Fruit fly (Drosophila melanogaster) whole organism, adult: ENCODE measurements around the gene CG2200.

Source experiments
- CG11617 ChIP-seq: fragments of 200-800 bp; sonication (Bioruptor generic); optimal IDR thresholded peaks from 2 replicates; lab custom pipeline; 2017; ENCODE audit warnings: mild to moderate bottlenecking, missing biosample characterization, missing genetic modification reagents, missing genetic modification characterization
- CG12768 ChIP-seq: fragments of 200-800 bp; sonication (Bioruptor generic); optimal IDR thresholded peaks from 2 replicates; lab custom pipeline; 2017; ENCODE audit warnings: missing biosample characterization, missing genetic modification characterization, mild to moderate bottlenecking, moderate library complexity, missing genetic modification reagents
- CG14711 ChIP-seq: fragments of 200-800 bp; sonication (Bioruptor generic); optimal IDR thresholded peaks from 2 replicates; lab custom pipeline; 2018; ENCODE audit warnings: missing biosample characterization, mild to moderate bottlenecking, missing genetic modification characterization, moderate library complexity
- CG1620 ChIP-seq: fragments of 200-800 bp; sonication (Bioruptor generic); optimal IDR thresholded peaks from 2 replicates; lab custom pipeline; 2016; ENCODE audit warnings: missing biosample characterization, missing genetic modification characterization
- CG33017 ChIP-seq: fragments of 200-800 bp; sonication (Bioruptor generic); optimal IDR thresholded peaks from 2 replicates; lab custom pipeline; 2018; ENCODE audit warnings: missing biosample characterization, mild to moderate bottlenecking, missing genetic modification characterization, moderate library complexity
- CG5204 ChIP-seq: fragments of 200-800 bp; sonication (Bioruptor generic); optimal IDR thresholded peaks from 2 replicates; lab custom pipeline; 2016; ENCODE audit warnings: missing biosample characterization, missing genetic modification characterization
- CG7045 ChIP-seq: fragments of 200-800 bp; sonication (Bioruptor generic); optimal IDR thresholded peaks from 2 replicates; lab custom pipeline; 2017; ENCODE audit warnings: missing biosample characterization, mild to moderate bottlenecking, missing genetic modification characterization
- CG7101 ChIP-seq: fragments of 200-800 bp; sonication (Bioruptor generic); optimal IDR thresholded peaks from 2 replicates; lab custom pipeline; 2018; ENCODE audit warnings: missing biosample characterization, mild to moderate bottlenecking, missing genetic modification characterization, moderate library complexity
- Clk ChIP-seq: fragments of 200-800 bp; sonication (Bioruptor generic); optimal IDR thresholded peaks from 2 replicates; lab custom pipeline; 2017; ENCODE audit warnings: missing biosample characterization, missing genetic modification characterization
- Crg-1 ChIP-seq: fragments of 200-800 bp; sonication (Bioruptor generic); optimal IDR thresholded peaks from 2 replicates; lab custom pipeline; 2016; ENCODE audit warnings: missing biosample characterization, missing genetic modification characterization
- Hr96 ChIP-seq: fragments of 200-800 bp; sonication (Bioruptor generic); optimal IDR thresholded peaks from 2 replicates; lab custom pipeline; 2016; ENCODE audit warnings: missing biosample characterization, missing genetic modification characterization
- Mnt ChIP-seq: fragments of 200-800 bp; sonication (Bioruptor generic); optimal IDR thresholded peaks from 2 replicates; lab custom pipeline; 2016; ENCODE audit warnings: missing biosample characterization, mild to moderate bottlenecking, missing genetic modification characterization
- bab1 ChIP-seq: fragments of 200-800 bp; sonication (Bioruptor generic); optimal IDR thresholded peaks from 3 replicates; lab custom pipeline; 2019; ENCODE audit warnings: missing biosample characterization, mild to moderate bottlenecking, missing genetic modification characterization, moderate library complexity
- cic ChIP-seq: fragments of 200-800 bp; sonication (Bioruptor generic); optimal IDR thresholded peaks from 2 replicates; lab custom pipeline; 2017; ENCODE audit warnings: missing biosample characterization, mild to moderate bottlenecking, missing genetic modification characterization, moderate library complexity
- cnc ChIP-seq, 2 experiments: fragments of >200 bp; optimal IDR thresholded peaks; 2 replicates each; lab custom pipeline; 2017
- kay ChIP-seq: fragments of 200-800 bp; sonication (Bioruptor generic); peaks from one replicate; lab custom pipeline; 2016; ENCODE audit warnings: missing biosample characterization, missing genetic modification characterization, borderline replicate concordance
- ovo ChIP-seq: fragments of 200-800 bp; sonication (Bioruptor generic); optimal IDR thresholded peaks from 2 replicates; lab custom pipeline; 2016; ENCODE audit warnings: missing biosample characterization, missing genetic modification characterization
- pad ChIP-seq: fragments of 200-800 bp; sonication (Bioruptor generic); optimal IDR thresholded peaks from 3 replicates; lab custom pipeline; 2017; ENCODE audit warnings: missing biosample characterization, missing genetic modification characterization, mild to moderate bottlenecking, moderate library complexity, missing genetic modification reagents
- tj ChIP-seq: fragments of 200-800 bp; sonication (Bioruptor generic); optimal IDR thresholded peaks from 3 replicates; lab custom pipeline; 2017; ENCODE audit warnings: missing biosample characterization, mild to moderate bottlenecking, missing genetic modification characterization, moderate library complexity
- toe ChIP-seq: fragments of 200-800 bp; sonication (Bioruptor generic); optimal IDR thresholded peaks from 2 replicates; lab custom pipeline; 2016; ENCODE audit warnings: missing biosample characterization, missing genetic modification characterization

The CG2200 gene

dm6 chrX:13094085-13094764 is at the start of gene CG2200:
TSS of gene CG2200 (plus strand) at chrX:13094299.
- TF ChIP-seq pad (GFP tag; lab: Kevin White, UChicago) (peak; percentile 58), bab1 (GFP tag; lab: Kevin White, UChicago) (peak; percentile 85), tj (GFP tag; lab: Kevin White, UChicago) (peak; percentile 55), Mnt (GFP tag; lab: Kevin White, UChicago) (peak; percentile 81), kay (GFP tag; lab: Kevin White, UChicago) (no peak), CG1620 (GFP tag; lab: Kevin White, UChicago) (peak; percentile 52), CG5204 (peak; percentile 54), cnc (optimal IDR thresholded peaks at IDR 0.05; lab: Kevin White, UChicago) (no peak), CG12768 (peak; percentile 51), toe (peak; percentile 48), CG14711 (tag; lab: Kevin White, UChicago) (peak; percentile 77), Crg-1 (GFP tag; lab: Kevin White, UChicago) (peak; percentile 84), Hr96 (peak; percentile 81), CG33017 (tag; lab: Kevin White, UChicago) (peak; percentile 23), CG11617 (GFP tag; lab: Kevin White, UChicago) (peak; percentile 83), CG7101 (tag; lab: Kevin White, UChicago) (peak; percentile 83), ovo (peak; percentile 25), Clk (peak; percentile 15), cic (GFP tag; lab: Kevin White, UChicago) (peak; percentile 42), CG7045 (GFP tag; lab: Kevin White, UChicago) (peak; percentile 13)

DNA sequence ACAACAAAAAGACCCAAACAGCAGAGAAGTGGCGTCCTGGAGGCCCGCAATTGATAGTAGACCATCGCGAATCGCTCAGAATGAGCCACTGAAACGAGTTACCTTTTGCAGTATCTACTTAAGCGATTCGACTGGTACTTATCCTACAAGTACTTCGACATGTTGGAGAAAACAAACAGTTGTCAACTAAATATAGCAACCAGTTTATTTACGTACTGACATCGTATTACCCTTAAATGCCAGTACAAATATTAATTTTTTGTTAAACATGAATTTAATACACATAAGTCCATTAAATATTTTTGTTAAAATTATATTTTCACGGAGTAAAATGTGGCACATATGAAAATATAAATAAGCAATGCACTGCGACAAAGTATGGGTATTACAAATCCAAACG is 38.9 kb upstream of the CG2200 start, which contains the start of gene CG12715:
CG12715 (minus strand) TSS at position 101 of the 400 bp plus-strand sequence.
- TF ChIP-seq Crg-1 (GFP tag; lab: Kevin White, UChicago) (no peak), Mnt (GFP tag; lab: Kevin White, UChicago) (no peak), CG11617 (GFP tag; lab: Kevin White, UChicago) (no peak), CG7045 (GFP tag; lab: Kevin White, UChicago) (no peak), CG12768 (no peak), ovo (no peak), cnc (optimal IDR thresholded peaks at IDR 0.05; lab: Kevin White, UChicago) (no peak), tj (GFP tag; lab: Kevin White, UChicago) (no peak), bab1 (GFP tag; lab: Kevin White, UChicago) (no peak), toe (no peak), CG14711 (tag; lab: Kevin White, UChicago) (no peak), CG33017 (tag; lab: Kevin White, UChicago) (no peak), pad (GFP tag; lab: Kevin White, UChicago) (no peak), CG7101 (tag; lab: Kevin White, UChicago) (no peak), CG1620 (GFP tag; lab: Kevin White, UChicago) (no peak), kay (GFP tag; lab: Kevin White, UChicago) (no peak), cic (GFP tag; lab: Kevin White, UChicago) (no peak), CG5204 (no peak)

- TF ChIP-seq cic (GFP tag; lab: Kevin White, UChicago) (peak; percentile 40), bab1 (GFP tag; lab: Kevin White, UChicago) (peak; percentile 43), Hr96 (no peak), pad (GFP tag; lab: Kevin White, UChicago) (peak; percentile 0), tj (GFP tag; lab: Kevin White, UChicago) (peak; percentile 11)
These were observed 6.7 kb upstream of the CG2200 start for dm6 chrX:13087333-13087828.

DNA sequence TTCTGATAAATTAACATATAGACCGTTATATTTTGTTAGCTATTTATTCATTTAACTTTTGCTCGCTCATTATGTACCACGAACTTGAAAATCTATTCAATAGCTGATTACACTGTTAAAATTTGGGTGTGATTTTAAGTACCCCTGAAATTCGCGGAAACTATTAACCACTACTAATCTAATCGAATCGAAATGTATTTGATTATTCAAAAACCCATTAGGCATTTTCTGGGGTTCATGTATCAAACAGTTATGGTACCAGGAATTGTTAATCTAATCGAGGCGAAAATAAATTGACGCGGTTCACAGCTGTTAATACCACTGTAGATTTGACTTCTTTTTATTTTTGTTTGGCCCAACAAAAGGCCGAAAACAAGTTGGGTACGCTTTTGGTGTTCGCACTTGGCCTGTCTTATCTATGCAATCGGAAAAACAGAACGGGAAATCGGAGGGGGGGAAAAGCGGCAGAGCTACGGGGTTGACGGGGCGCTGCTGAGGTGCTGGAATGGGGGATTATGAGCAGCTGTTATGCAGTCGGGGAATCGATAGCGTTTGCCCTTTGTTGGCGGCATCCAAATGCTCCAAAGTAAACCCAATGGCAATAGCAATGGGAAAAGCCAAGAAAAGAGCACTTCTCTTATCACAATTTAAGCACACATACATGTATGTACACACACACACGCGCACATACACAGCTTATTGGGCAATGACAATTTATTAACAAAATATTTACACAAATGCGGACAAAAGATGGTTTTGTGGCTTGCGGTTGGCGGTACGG is 5.9 kb upstream of the CG2200 start:
- TF ChIP-seq cic (GFP tag; lab: Kevin White, UChicago) (peak; percentile 36), CG33017 (tag; lab: Kevin White, UChicago) (no peak), Mnt (GFP tag; lab: Kevin White, UChicago) (peak; percentile 3), ovo (peak; percentile 10), CG5204 (peak; percentile 3), bab1 (GFP tag; lab: Kevin White, UChicago) (no peak)

dm6 chrX:13089375-13089774 is 4.7 kb upstream of the CG2200 start:
- TF ChIP-seq CG12768 (no peak), ovo (peak; percentile 18)

DNA sequence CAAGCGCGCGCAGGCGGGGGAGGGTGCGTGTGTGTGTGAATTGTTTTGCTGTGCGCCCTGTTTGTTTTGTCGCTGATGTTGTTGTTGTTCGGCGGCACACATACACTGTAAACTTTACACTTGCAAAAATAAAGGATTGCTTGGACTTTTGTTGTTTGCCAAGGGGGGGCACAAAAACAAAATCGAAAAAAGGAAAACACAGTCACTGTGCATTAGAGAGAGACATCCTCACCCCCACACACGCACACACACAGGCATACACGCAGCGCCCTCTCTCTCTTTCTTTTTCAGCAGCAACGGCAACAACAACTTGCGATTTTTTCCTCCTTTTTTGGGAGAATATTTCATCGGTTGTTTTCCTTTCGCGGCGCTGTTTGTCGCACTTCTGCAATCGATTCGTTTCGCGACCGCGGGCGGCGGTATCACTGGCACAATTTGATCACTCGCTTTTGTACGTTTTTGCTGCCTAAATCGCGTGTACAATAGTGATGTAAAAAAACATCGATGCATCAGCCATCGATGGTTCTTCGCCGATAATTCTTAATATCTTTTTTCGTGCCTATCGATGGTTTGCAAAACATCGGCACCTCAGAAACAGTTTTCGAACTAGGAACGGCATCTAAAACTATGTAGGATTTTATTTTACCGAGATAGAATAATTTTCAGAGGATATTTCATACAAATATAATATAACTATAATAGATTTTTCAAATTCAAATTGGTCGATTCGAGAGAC is 4.0 kb upstream of the CG2200 start, which contains the start of gene hep:
hep (minus strand) TSS at position 515 of the 736 bp plus-strand sequence.
- no peak for TF ChIP-seq CG5204
- TF ChIP-seq Hr96: no peak
- TF ChIP-seq pad (GFP tag; lab: Kevin White, UChicago): peak; percentile 40
- TF ChIP-seq tj (GFP tag; lab: Kevin White, UChicago): peak; percentile 21
- no peak for TF ChIP-seq cnc (optimal IDR thresholded peaks at IDR 0.05; lab: Kevin White, UChicago)
- peak; percentile 11 for TF ChIP-seq cic (GFP tag; lab: Kevin White, UChicago)
- TF ChIP-seq CG11617 (GFP tag; lab: Kevin White, UChicago): no peak
- no peak for TF ChIP-seq CG1620 (GFP tag; lab: Kevin White, UChicago)
- TF ChIP-seq CG7045 (GFP tag; lab: Kevin White, UChicago): no peak
- peak; percentile 36 for TF ChIP-seq Mnt (GFP tag; lab: Kevin White, UChicago)
- TF ChIP-seq CG12768: no peak
- TF ChIP-seq toe: no peak
- no peak for TF ChIP-seq CG33017 (tag; lab: Kevin White, UChicago)
- TF ChIP-seq Clk: no peak
- TF ChIP-seq Crg-1 (GFP tag; lab: Kevin White, UChicago): peak; percentile 4
- TF ChIP-seq CG14711 (tag; lab: Kevin White, UChicago): no peak
- no peak for TF ChIP-seq CG7101 (tag; lab: Kevin White, UChicago)
- peak; percentile 23 for TF ChIP-seq bab1 (GFP tag; lab: Kevin White, UChicago)
- no peak for TF ChIP-seq kay (GFP tag; lab: Kevin White, UChicago)
- TF ChIP-seq ovo: no peak
